Worm (Caenorhabditis elegans) whole organism, late embryonic: Measurements from ENCODE around the gene srd-45.

Source experiments
- C38D4.7 ChIP-seq: fragments of 200-800 bp; sonication (Bioruptor generic); optimal IDR thresholded peaks from 2 replicates; lab custom pipeline; 2018; ENCODE audit warnings: mild to moderate bottlenecking, missing genetic modification characterization, moderate library complexity, missing compliant biosample characterization
- F13H6.1 ChIP-seq: sonication (generic microtip); optimal IDR thresholded peaks from 2 replicates; lab custom pipeline; 2016; ENCODE audit warnings: missing genetic modification characterization, missing compliant biosample characterization
- ceh-14 ChIP-seq: sonication (generic microtip); optimal IDR thresholded peaks from 2 replicates; lab custom pipeline; 2016; ENCODE audit warnings: missing genotype, missing genetic modification characterization, missing compliant biosample characterization
- ceh-19 ChIP-seq: fragments of 200-800 bp; sonication (Bioruptor generic); optimal IDR thresholded peaks from 2 replicates; lab custom pipeline; 2018; ENCODE audit warnings: mild to moderate bottlenecking, missing genetic modification characterization, missing compliant biosample characterization
- ceh-2 ChIP-seq: sonication (generic microtip); optimal IDR thresholded peaks from 2 replicates; lab custom pipeline; 2016; ENCODE audit warnings: missing genotype, missing genetic modification characterization, missing compliant biosample characterization
- ceh-30 ChIP-seq: fragments of 150-350 bp; optimal IDR thresholded peaks from 2 replicates; lab custom pipeline; 2014; ENCODE audit warnings: missing biosample characterization, missing genetic modification characterization
- ceh-45 ChIP-seq: fragments of 200-800 bp; sonication (Bioruptor generic); IDR thresholded peaks from 2 replicates; pipeline ENCODE4 v1.3.6; 2022; ENCODE audit warnings: missing genetic modification reagents, missing genetic modification characterization, missing compliant biosample characterization
- dve-1 ChIP-seq: sonication (generic microtip); optimal IDR thresholded peaks from 2 replicates; lab custom pipeline; 2017; ENCODE audit warnings: antibody characterized with exemption, mild to moderate bottlenecking, missing genetic modification characterization, missing compliant biosample characterization
- elt-2 ChIP-seq: sonication (generic microtip); optimal IDR thresholded peaks from 2 replicates; lab custom pipeline; 2016; ENCODE audit warnings: missing genetic modification reagents, missing genetic modification characterization, missing compliant biosample characterization
- fax-1 ChIP-seq: sonication (generic microtip); optimal IDR thresholded peaks from 2 replicates; lab custom pipeline; 2016; ENCODE audit warnings: missing genotype, missing genetic modification characterization, missing compliant biosample characterization
- madf-2 ChIP-seq: sonication (generic microtip); optimal IDR thresholded peaks from 2 replicates; lab custom pipeline; 2017; ENCODE audit warnings: missing genetic modification characterization, missing compliant biosample characterization
- pag-3 ChIP-seq: sonication (generic microtip); optimal IDR thresholded peaks from 2 replicates; lab custom pipeline; 2016; ENCODE audit warnings: missing compliant biosample characterization, missing genetic modification characterization, borderline replicate concordance
- pat-9 ChIP-seq: fragments of 200-800 bp; sonication (Bioruptor generic); optimal IDR thresholded peaks from 2 replicates; lab custom pipeline; 2018; ENCODE audit warnings: mild to moderate bottlenecking, missing genetic modification characterization, moderate library complexity, missing compliant biosample characterization
- rnt-1 ChIP-seq: sonication (generic microtip); optimal IDR thresholded peaks from 2 replicates; lab custom pipeline; 2016; ENCODE audit warnings: missing genetic modification characterization, missing compliant biosample characterization
- sdc-2 ChIP-seq: sonication (generic microtip); optimal IDR thresholded peaks from 2 replicates; lab custom pipeline; 2016; ENCODE audit warnings: missing genotype, missing genetic modification characterization, missing compliant biosample characterization
- sox-4 ChIP-seq: sonication (generic microtip); optimal IDR thresholded peaks from 2 replicates; lab custom pipeline; 2017; ENCODE audit warnings: mild to moderate bottlenecking, missing genetic modification characterization, inconsistent platforms, missing compliant biosample characterization
- tbx-7 ChIP-seq: sonication (generic microtip); optimal IDR thresholded peaks from 2 replicates; lab custom pipeline; 2016; ENCODE audit warnings: missing genotype, missing genetic modification characterization, missing compliant biosample characterization
- ttx-3 ChIP-seq: sonication (generic microtip); optimal IDR thresholded peaks from 2 replicates; lab custom pipeline; 2016; ENCODE audit warnings: missing genetic modification reagents, missing genetic modification characterization, missing compliant biosample characterization
- unc-42 ChIP-seq: sonication (generic microtip); optimal IDR thresholded peaks from 2 replicates; lab custom pipeline; 2016; ENCODE audit warnings: missing genotype, missing genetic modification characterization, missing compliant biosample characterization
- zip-5 ChIP-seq: sonication (generic microtip); optimal IDR thresholded peaks from 2 replicates; lab custom pipeline; 2016; ENCODE audit warnings: missing genetic modification characterization, missing compliant biosample characterization
- ztf-16 ChIP-seq: sonication (generic microtip); optimal IDR thresholded peaks from 2 replicates; lab custom pipeline; 2017; ENCODE audit warnings: missing genetic modification characterization, missing compliant biosample characterization

Gene srd-45

ce11 chrX:12367498-12367897, 38.7 kb downstream of the srd-45 start (continued):
- no peak for TF ChIP-seq dve-1 (tag; lab: Kevin White, UChicago)
- peak; percentile 66 for TF ChIP-seq pat-9
- TF ChIP-seq ttx-3, result peak; percentile 57

- TF ChIP-seq sox-4 (tag; lab: Kevin White, UChicago) (no peak), zip-5 (tag; lab: Kevin White, UChicago) (no peak), tbx-7 (tag; lab: Kevin White, UChicago) (no peak), madf-2 (tag; lab: Kevin White, UChicago) (no peak)
Observed at ce11 chrX:12371321-12371720, 42.5 kb downstream of the srd-45 start, which contains the start of gene rif-1.2. Gene rif-1.2, minus strand, starts transcription at chrX:12371421.

- TF ChIP-seq ceh-19 (GFP tag; lab: Kevin White, UChicago) (no peak), ztf-16 (no peak), pag-3 (no peak), ceh-45 (no peak), fax-1 (tag; lab: Kevin White, UChicago) (no peak), tbx-7 (tag; lab: Kevin White, UChicago) (no peak), ceh-30 (tag; lab: Kevin White, UChicago) (no peak), unc-42 (tag; lab: Kevin White, UChicago) (no peak), C38D4.7 (GFP tag; lab: Kevin White, UChicago) (no peak), sdc-2 (tag; lab: Kevin White, UChicago) (no peak), elt-2 (no peak), F13H6.1 (tag; lab: Kevin White, UChicago) (no peak)
Observed at ce11 chrX:12375783-12376182, 47.0 kb downstream of the srd-45 start.

- TF ChIP-seq sdc-2 (tag; lab: Kevin White, UChicago) (no peak), pag-3 (no peak), ceh-14 (tag; lab: Kevin White, UChicago) (no peak), rnt-1 (no peak), ceh-2 (tag; lab: Kevin White, UChicago) (no peak)
- TF ChIP-seq, all 69 proteins: peak for 0
Observed at ce11 chrX:12378293-12378692, 49.5 kb downstream of the srd-45 start, which contains the start of gene glb-13. Gene glb-13, minus strand, starts transcription at chrX:12378393.
